Worm (Caenorhabditis elegans): ENCODE data around the gene dgn-1.

ce11 chrX:10883203-10883602 is 45.6 kb downstream of the dgn-1 start, which contains the start of gene T21E8.7:
- no peak for TF ChIP-seq ets-5 (GFP tag; IDR thresholded peaks at IDR 0.05)
- no peak for TF ChIP-seq lsy-2 (tag; optimal IDR thresholded peaks at IDR 0.05)
- TF ChIP-seq lin-15B (tag; optimal IDR thresholded peaks at IDR 0.05) = no peak
- TF ChIP-seq ceh-63 (GFP tag; optimal IDR thresholded peaks at IDR 0.05) = no peak
- TF ChIP-seq nhr-19 (GFP tag; conservative IDR thresholded peaks at IDR 0.05) = no peak
- TF ChIP-seq egl-13 (tag; optimal IDR thresholded peaks at IDR 0.05) = no peak
- TF ChIP-seq efl-1 (optimal IDR thresholded peaks at IDR 0.05) = no peak
- no peak for TF ChIP-seq efl-1 (GFP tag; optimal IDR thresholded peaks at IDR 0.05 in 1 of 2)
- TF ChIP-seq mdl-1 (tag; optimal IDR thresholded peaks at IDR 0.05) = no peak
- no peak for TF ChIP-seq nhr-237 (tag; optimal IDR thresholded peaks at IDR 0.05)
- TF ChIP-seq aly-2 (tag; optimal IDR thresholded peaks at IDR 0.05) = no peak

Measured in whole organism, L1 larva.